Fruit fly (Drosophila melanogaster): ENCODE results near the gene Ca-beta.

Gene Ca-beta

dm6 chr2L:11206604-11207238 is 3.4 kb upstream of the Ca-beta start (continued):
- TF ChIP-seq tap (tag; optimal IDR thresholded peaks at IDR 0.05) (no peak), Opbp (GFP tag; IDR thresholded peaks at IDR 0.05; ENCODE audit: partially characterized antibody) (no peak), cad (GFP tag; optimal IDR thresholded peaks at IDR 0.05) (no peak), CG17385 (GFP tag; optimal IDR thresholded peaks at IDR 0.05) (peak; percentile 18), Ravus (GFP tag; IDR thresholded peaks at IDR 0.05) (no peak), Chrac-16 (GFP tag; optimal IDR thresholded peaks at IDR 0.05) (no peak), fd3F (GFP tag; optimal IDR thresholded peaks at IDR 0.05) (no peak), NC2β (GFP tag; optimal IDR thresholded peaks at IDR 0.05) (peak; percentile 10), caup (GFP tag; optimal IDR thresholded peaks at IDR 0.05; ENCODE audit: severe bottlenecking) (peak; percentile 14), Fer3 (tag; optimal IDR thresholded peaks at IDR 0.05) (no peak), trh (GFP tag; optimal IDR thresholded peaks at IDR 0.05) (peak; percentile 3), CG12071 (GFP tag; optimal IDR thresholded peaks at IDR 0.05) (no peak), dan (GFP tag; IDR thresholded peaks at IDR 0.05) (no peak), Sox100B (GFP tag; optimal IDR thresholded peaks at IDR 0.05) (no peak), Scr (GFP tag; IDR thresholded peaks at IDR 0.05; ENCODE audit: partially characterized antibody) (no peak), CG17568 (GFP tag; optimal IDR thresholded peaks at IDR 0.05) (peak; percentile 37), seq (GFP tag; IDR thresholded peaks at IDR 0.05) (no peak), ftz-f1 (GFP tag; optimal IDR thresholded peaks at IDR 0.05) (no peak), esg (GFP tag; conservative IDR thresholded peaks at IDR 0.05) (no peak), exex (tag; optimal IDR thresholded peaks at IDR 0.05) (no peak), CG7987 (GFP tag; optimal IDR thresholded peaks at IDR 0.05) (peak; percentile 45), ci (GFP tag; IDR thresholded peaks at IDR 0.05) (peak; percentile 60; the same call in 2 of the 3 replicates), CG9797 (GFP tag; optimal IDR thresholded peaks at IDR 0.05) (no peak), Side (GFP tag; optimal IDR thresholded peaks at IDR 0.05) (peak; percentile 35), pros (GFP tag; optimal IDR thresholded peaks at IDR 0.05) (peak; percentile 10), row (GFP tag; IDR thresholded peaks at IDR 0.05) (0 out of 3 replicates have a peak, but pooled peaks have one; percentile 11), fd96Cb (tag; optimal IDR thresholded peaks at IDR 0.05) (no peak), sug (tag; optimal IDR thresholded peaks at IDR 0.05) (peak; percentile 4), CTCF (GFP tag; optimal IDR thresholded peaks at IDR 0.05) (no peak), zfh1 (GFP tag; IDR thresholded peaks at IDR 0.05) (peak; percentile 72), CG9817 (tag; optimal IDR thresholded peaks at IDR 0.05) (no peak), onecut (GFP tag; IDR thresholded peaks at IDR 0.05) (peak; percentile 51), chn (GFP tag; optimal IDR thresholded peaks at IDR 0.05) (no peak), Lim3 (GFP tag; IDR thresholded peaks at IDR 0.05) (no peak), CG18262 (tag; optimal IDR thresholded peaks at IDR 0.05) (peak; percentile 41), Dfd (GFP tag; optimal IDR thresholded peaks at IDR 0.05) (no peak), CG15479 (GFP tag; optimal IDR thresholded peaks at IDR 0.05) (peak; percentile 10), stwl (tag; optimal IDR thresholded peaks at IDR 0.05) (no peak), Ada2b (GFP tag; IDR thresholded peaks at IDR 0.05) (no peak), CG1233 (GFP tag; optimal IDR thresholded peaks at IDR 0.05) (peak; percentile 50), CG7963 (GFP tag; IDR thresholded peaks at IDR 0.05; ENCODE audit: partially characterized antibody) (no peak), CG1647 (GFP tag; optimal IDR thresholded peaks at IDR 0.05) (no peak), CG11696 (GFP tag; IDR thresholded peaks at IDR 0.05) (no peak), Ets65A (GFP tag) (no peak), gsb (GFP tag; IDR thresholded peaks at IDR 0.05) (no peak), tup (GFP tag; optimal IDR thresholded peaks at IDR 0.05) (no peak), CG4707 (GFP tag; optimal IDR thresholded peaks at IDR 0.05) (peak; percentile 56), Spps (tag; optimal IDR thresholded peaks at IDR 0.05) (peak; percentile 15), hbn (GFP tag; IDR thresholded peaks at IDR 0.05; ENCODE audit: partially characterized antibody) (no peak), Dll (GFP tag; IDR thresholded peaks at IDR 0.05; ENCODE audit: partially characterized antibody) (no peak), tio (GFP tag; optimal IDR thresholded peaks at IDR 0.05) (peak; percentile 32)
